Fruit fly (Drosophila melanogaster): Measurements from ENCODE around the gene Trs33.

Trs33 gene

DNA sequence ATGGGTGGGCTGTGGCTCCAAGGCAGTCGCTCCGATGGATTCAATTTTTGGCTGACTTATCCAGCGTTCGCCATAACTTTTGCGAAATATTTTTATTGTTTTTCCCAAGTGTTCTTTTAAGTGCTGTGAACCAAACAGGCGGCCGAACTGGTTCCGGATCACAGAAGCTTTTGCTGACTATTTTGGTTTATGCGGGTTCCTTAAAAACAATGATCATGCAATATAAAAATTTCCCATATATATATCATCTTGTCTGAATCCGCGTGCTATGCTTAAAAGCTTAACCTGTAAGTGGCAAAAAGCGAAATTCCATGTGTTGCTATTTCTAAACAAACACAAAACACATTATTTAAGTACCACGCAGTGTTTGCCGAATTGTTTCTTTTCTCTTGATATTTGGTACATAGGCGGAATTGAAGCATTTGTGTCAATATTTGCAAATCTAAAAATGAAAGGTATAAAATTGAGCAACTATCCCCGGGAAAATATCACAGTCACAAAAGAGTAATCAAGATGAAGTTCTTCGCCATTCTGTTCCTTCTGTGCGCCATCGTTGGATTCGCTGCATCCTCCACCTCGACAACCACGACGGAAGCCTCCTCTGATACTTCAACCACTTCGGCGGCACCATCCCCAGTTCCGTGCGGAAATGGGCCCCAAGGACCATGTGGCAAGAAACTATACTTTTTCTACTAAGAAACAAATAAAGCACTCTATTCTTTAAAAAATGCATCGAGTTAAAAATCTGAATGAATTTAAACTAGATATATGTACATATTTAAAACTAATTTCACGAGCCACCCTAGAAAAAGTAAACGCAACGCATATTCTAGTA lies 30.7 kb downstream of the Trs33 start, which contains the start of the genes CG6276 and CG44040:
CG6276 (minus strand) TSS at position 158 of the 835 bp plus-strand sequence.
CG44040 (plus strand) TSS at position 467 of the 835 bp plus-strand sequence.
- TF ChIP-seq tup (GFP tag; optimal IDR thresholded peaks at IDR 0.05) (no peak), Sox102F (GFP tag; optimal IDR thresholded peaks at IDR 0.05) (peak; percentile 35), hth (optimal IDR thresholded peaks at IDR 0.05) (no peak), crp (GFP tag; optimal IDR thresholded peaks at IDR 0.05) (no peak), CG8089 (GFP tag; optimal IDR thresholded peaks at IDR 0.05) (peak; percentile 6), pan (optimal IDR thresholded peaks at IDR 0.05) (no peak), pan (GFP tag; optimal IDR thresholded peaks at IDR 0.05 in 1 of 2, IDR thresholded peaks at IDR 0.05 in 1 of 2) (peak in 1 of 2 experiments; percentile 49), eve (GFP tag; optimal IDR thresholded peaks at IDR 0.05) (no peak), Nf-YB (GFP tag; optimal IDR thresholded peaks at IDR 0.05) (no peak), tna (GFP tag; IDR thresholded peaks at IDR 0.05; ENCODE audit: partially characterized antibody) (no peak), CG14014 (GFP tag; IDR thresholded peaks at IDR 0.05) (peak; percentile 54; the same call in 1 of the 2 replicates), CG3163 (GFP tag; optimal IDR thresholded peaks at IDR 0.05) (peak; percentile 2), CG13296 (GFP tag; optimal IDR thresholded peaks at IDR 0.05) (peak; percentile 43), MTF-1 (GFP tag; optimal IDR thresholded peaks at IDR 0.05; ENCODE audit: borderline replicate concordance) (no peak), slbo (GFP tag; IDR thresholded peaks at IDR 0.05) (peak; percentile 59), Doc2 (GFP tag; IDR thresholded peaks at IDR 0.05) (no peak), chinmo (GFP tag; IDR thresholded peaks at IDR 0.05; ENCODE audit: partially characterized antibody) (no peak), CG10959 (GFP tag; IDR thresholded peaks at IDR 0.05) (no peak), Abd-B (GFP tag; optimal IDR thresholded peaks at IDR 0.05) (no peak), CG12104 (GFP tag; optimal IDR thresholded peaks at IDR 0.05) (peak; percentile 13), Rx (GFP tag; IDR thresholded peaks at IDR 0.05) (no peak), CG15269 (tag; optimal IDR thresholded peaks at IDR 0.05) (peak; percentile 35), NFAT (GFP tag; IDR thresholded peaks at IDR 0.05) (peak; percentile 41), CG16815 (GFP tag; optimal IDR thresholded peaks at IDR 0.05) (no peak), CG2116 (GFP tag; optimal IDR thresholded peaks at IDR 0.05) (peak; percentile 24), CG4282 (GFP tag; optimal IDR thresholded peaks at IDR 0.05) (no peak), CG3281 (GFP tag; optimal IDR thresholded peaks at IDR 0.05) (peak; percentile 70), schlank (tag; optimal IDR thresholded peaks at IDR 0.05) (peak; percentile 6), CG30431 (GFP tag; optimal IDR thresholded peaks at IDR 0.05) (peak; percentile 5), CG17568 (GFP tag; optimal IDR thresholded peaks at IDR 0.05) (no peak), CG34224 (GFP tag; IDR thresholded peaks at IDR 0.05; ENCODE audit: partially characterized antibody) (no peak), Hey (tag; optimal IDR thresholded peaks at IDR 0.05) (no peak), org-1 (GFP tag; optimal IDR thresholded peaks at IDR 0.05) (peak; percentile 13), maf-S (GFP tag; optimal IDR thresholded peaks at IDR 0.05) (no peak), dm (GFP tag; optimal IDR thresholded peaks at IDR 0.05) (no peak), Adf1 (GFP tag; IDR thresholded peaks at IDR 0.05) (0 out of 2 replicates have a peak, but pooled peaks have one; percentile 23), HmgD (GFP tag; optimal IDR thresholded peaks at IDR 0.05) (no peak), crol (GFP tag; IDR thresholded peaks at IDR 0.05) (no peak), CG11247 (GFP tag; IDR thresholded peaks at IDR 0.05) (0 out of 2 replicates have a peak, but pooled peaks have one; percentile 16), CG8359 (GFP tag; optimal IDR thresholded peaks at IDR 0.05; ENCODE audit: borderline replicate concordance) (no peak), sc (optimal IDR thresholded peaks at IDR 0.05) (no peak), sc (GFP tag; optimal IDR thresholded peaks at IDR 0.05) (no peak), twi (tag; optimal IDR thresholded peaks at IDR 0.05) (no peak), emc (GFP tag; optimal IDR thresholded peaks at IDR 0.05) (no peak), p53 (GFP tag; optimal IDR thresholded peaks at IDR 0.05) (peak; percentile 23), CG7357 (GFP tag; IDR thresholded peaks at IDR 0.05) (no peak), ewg (GFP tag; optimal IDR thresholded peaks at IDR 0.05) (no peak), CkIIα-i1 (GFP tag; IDR thresholded peaks at IDR 0.05) (no peak), ken (GFP tag; IDR thresholded peaks at IDR 0.05) (no peak), CG11696 (GFP tag; IDR thresholded peaks at IDR 0.05) (peak; percentile 11; the same call in 1 of the 2 replicates)

Measured in whole organism, embryonic.